Fruit fly (Drosophila melanogaster): ENCODE data around the gene CG42556.

dm6 chr2L:16861126-16861525 lies 28.6 kb upstream of the CG42556 start, which contains the start of gene CG6012:
- TF ChIP-seq Bgb (GFP tag; IDR thresholded peaks at IDR 0.05; ENCODE audit: partially characterized antibody) (no peak), CG11398 (GFP tag; optimal IDR thresholded peaks at IDR 0.05) (no peak), E2f1 (GFP tag; IDR thresholded peaks at IDR 0.05) (no peak), unpg (GFP tag; optimal IDR thresholded peaks at IDR 0.05) (no peak)
